Fruit fly (Drosophila melanogaster): ENCODE data around the gene Fas1.

Fas1 gene

dm6 chr3R:16604715-16605114, 20.3 kb upstream of the Fas1 start, which contains the start of gene CG10345:
Gene CG10345, minus strand, starts transcription at chr3R:16604861.
- TF ChIP-seq tj (GFP tag; optimal IDR thresholded peaks at IDR 0.05) (no peak), CG7101 (tag; optimal IDR thresholded peaks at IDR 0.05) (no peak), bab1 (GFP tag; optimal IDR thresholded peaks at IDR 0.05) (no peak), CG11617 (GFP tag; optimal IDR thresholded peaks at IDR 0.05) (no peak), toe (GFP tag; optimal IDR thresholded peaks at IDR 0.05) (no peak), CG14711 (tag; optimal IDR thresholded peaks at IDR 0.05) (no peak), Clk (GFP tag; optimal IDR thresholded peaks at IDR 0.05) (no peak), Crg-1 (GFP tag; optimal IDR thresholded peaks at IDR 0.05) (no peak), CG7045 (GFP tag; optimal IDR thresholded peaks at IDR 0.05) (no peak), CG33017 (tag; optimal IDR thresholded peaks at IDR 0.05) (no peak), pad (GFP tag; optimal IDR thresholded peaks at IDR 0.05) (no peak), cnc (optimal IDR thresholded peaks at IDR 0.05) (no peak), Mnt (GFP tag; optimal IDR thresholded peaks at IDR 0.05) (no peak), cic (GFP tag; optimal IDR thresholded peaks at IDR 0.05) (no peak), CG5204 (GFP tag; optimal IDR thresholded peaks at IDR 0.05) (no peak), Hr96 (GFP tag; optimal IDR thresholded peaks at IDR 0.05) (no peak), ovo (GFP tag; optimal IDR thresholded peaks at IDR 0.05) (no peak)

dm6 chr3R:16605929-16606328, 19.1 kb upstream of the Fas1 start:
- TF ChIP-seq cic (GFP tag; optimal IDR thresholded peaks at IDR 0.05) (no peak), cnc (optimal IDR thresholded peaks at IDR 0.05) (no peak), CG1620 (GFP tag; optimal IDR thresholded peaks at IDR 0.05) (no peak), pad (GFP tag; optimal IDR thresholded peaks at IDR 0.05) (no peak), CG33017 (tag; optimal IDR thresholded peaks at IDR 0.05) (no peak), Clk (GFP tag; optimal IDR thresholded peaks at IDR 0.05) (no peak), CG7101 (tag; optimal IDR thresholded peaks at IDR 0.05) (no peak), CG11617 (GFP tag; optimal IDR thresholded peaks at IDR 0.05) (no peak), CG12768 (GFP tag; optimal IDR thresholded peaks at IDR 0.05) (no peak), CG14711 (tag; optimal IDR thresholded peaks at IDR 0.05) (no peak)

dm6 chr3R:16608920-16609319, 16.1 kb upstream of the Fas1 start, which contains the start of gene NPF:
Gene NPF, plus strand, starts transcription at chr3R:16609220.
- TF ChIP-seq CG33017 (tag; optimal IDR thresholded peaks at IDR 0.05) (no peak), CG7045 (GFP tag; optimal IDR thresholded peaks at IDR 0.05) (no peak), toe (GFP tag; optimal IDR thresholded peaks at IDR 0.05) (no peak), CG14711 (tag; optimal IDR thresholded peaks at IDR 0.05) (no peak), CG1620 (GFP tag; optimal IDR thresholded peaks at IDR 0.05) (no peak), CG7101 (tag; optimal IDR thresholded peaks at IDR 0.05) (no peak)

- TF ChIP-seq cic (GFP tag; optimal IDR thresholded peaks at IDR 0.05) = no peak
- TF ChIP-seq pad (GFP tag; optimal IDR thresholded peaks at IDR 0.05) = peak; percentile 75
- no peak for TF ChIP-seq CG14711 (tag; optimal IDR thresholded peaks at IDR 0.05)
Measured at dm6 chr3R:16611240-16611639, 13.8 kb upstream of the Fas1 start.

dm6 chr3R:16613300-16613699, 11.7 kb upstream of the Fas1 start, which contains the start of gene CG12783:
Gene CG12783, minus strand, starts transcription at chr3R:16613400.
- TF ChIP-seq tj (GFP tag; optimal IDR thresholded peaks at IDR 0.05) (no peak), pad (GFP tag; optimal IDR thresholded peaks at IDR 0.05) (no peak), CG11617 (GFP tag; optimal IDR thresholded peaks at IDR 0.05) (no peak), Crg-1 (GFP tag; optimal IDR thresholded peaks at IDR 0.05) (no peak), CG5204 (GFP tag; optimal IDR thresholded peaks at IDR 0.05) (no peak), CG14711 (tag; optimal IDR thresholded peaks at IDR 0.05) (no peak), bab1 (GFP tag; optimal IDR thresholded peaks at IDR 0.05) (no peak), CG33017 (tag; optimal IDR thresholded peaks at IDR 0.05) (no peak), kay (GFP tag; ENCODE audit: borderline replicate concordance) (no peak)

- no peak for TF ChIP-seq tj (GFP tag; optimal IDR thresholded peaks at IDR 0.05)
- TF ChIP-seq kay (GFP tag; ENCODE audit: borderline replicate concordance) = peak; percentile 43
- no peak for TF ChIP-seq CG33017 (tag; optimal IDR thresholded peaks at IDR 0.05)
- no peak for TF ChIP-seq Crg-1 (GFP tag; optimal IDR thresholded peaks at IDR 0.05)
- TF ChIP-seq Hr96 (GFP tag; optimal IDR thresholded peaks at IDR 0.05) = peak; percentile 4
- no peak for TF ChIP-seq CG14711 (tag; optimal IDR thresholded peaks at IDR 0.05)
- peak; percentile 11 for TF ChIP-seq bab1 (GFP tag; optimal IDR thresholded peaks at IDR 0.05)
- TF ChIP-seq cnc (optimal IDR thresholded peaks at IDR 0.05) = no peak
- peak; percentile 32 for TF ChIP-seq Mnt (GFP tag; optimal IDR thresholded peaks at IDR 0.05)
- no peak for TF ChIP-seq CG12768 (GFP tag; optimal IDR thresholded peaks at IDR 0.05)
- no peak for TF ChIP-seq CG1620 (GFP tag; optimal IDR thresholded peaks at IDR 0.05)
- TF ChIP-seq CG7045 (GFP tag; optimal IDR thresholded peaks at IDR 0.05) = no peak
- TF ChIP-seq cic (GFP tag; optimal IDR thresholded peaks at IDR 0.05) = no peak
- TF ChIP-seq CG7101 (tag; optimal IDR thresholded peaks at IDR 0.05) = no peak
- TF ChIP-seq toe (GFP tag; optimal IDR thresholded peaks at IDR 0.05) = no peak
- TF ChIP-seq CG11617 (GFP tag; optimal IDR thresholded peaks at IDR 0.05) = no peak
- no peak for TF ChIP-seq Clk (GFP tag; optimal IDR thresholded peaks at IDR 0.05)
- TF ChIP-seq ovo (GFP tag; optimal IDR thresholded peaks at IDR 0.05) = no peak
Measured at dm6 chr3R:16614241-16614640, 10.8 kb upstream of the Fas1 start, which contains the start of gene CG10340. Gene CG10340, minus strand, starts transcription at chr3R:16614391.

- TF ChIP-seq CG33017 (tag; optimal IDR thresholded peaks at IDR 0.05) (peak; percentile 28), tj (GFP tag; optimal IDR thresholded peaks at IDR 0.05) (no peak), kay (GFP tag; ENCODE audit: borderline replicate concordance) (no peak), CG5204 (GFP tag; optimal IDR thresholded peaks at IDR 0.05) (no peak), cic (GFP tag; optimal IDR thresholded peaks at IDR 0.05) (no peak)
Measured at dm6 chr3R:16615009-16615408, 10.0 kb upstream of the Fas1 start, which contains the start of gene CG17562. Gene CG17562, plus strand, starts transcription at chr3R:16615309.
